Fruit fly (Drosophila melanogaster) S2 (cell line): ENCODE measurements around the gene CG31917.

ENCODE experiments used
- CG8478 ChIP-seq: fragments of >200 bp; optimal IDR thresholded peaks from 2 replicates; lab custom pipeline; 2018
- CTCF ChIP-seq, 2 experiments: fragments of >200 bp; optimal IDR thresholded peaks; 2 replicates each; lab custom pipeline; 2018

DNA sequence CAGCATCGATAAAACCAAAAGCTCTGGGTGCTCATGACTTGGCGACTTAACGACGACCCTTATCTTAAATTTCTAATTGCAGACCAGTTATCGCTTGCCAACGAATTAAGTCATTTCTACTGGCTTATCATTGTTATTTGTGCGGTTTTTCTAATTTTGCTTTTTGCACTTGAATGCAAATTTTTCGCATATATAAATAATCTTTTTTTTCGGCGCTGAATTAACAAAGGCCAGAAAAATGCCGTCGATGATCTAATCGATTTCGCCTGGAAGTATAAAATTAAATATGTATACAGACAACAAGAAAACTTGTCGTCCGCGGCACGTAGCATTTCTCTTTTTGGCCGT lies 9.1 kb downstream of the CG31917 start:
- no peak for TF ChIP-seq CG8478 (lab: Kevin White, UChicago)
- TF ChIP-seq CTCF (optimal IDR thresholded peaks at IDR 0.05; lab: Kevin White, UChicago), result no peak
